Worm (Caenorhabditis elegans) whole organism, L4/young adult: Measurements from ENCODE around the gene srg-50.

ENCODE experiments used
- W03F9.2 ChIP-seq: fragments of 150-350 bp; optimal IDR thresholded peaks from 2 replicates; lab custom pipeline; 2014; ENCODE audit warnings: missing biosample characterization, missing genetic modification characterization
- dao-5 ChIP-seq: sonication (generic microtip); optimal IDR thresholded peaks from 2 replicates; lab custom pipeline; 2016; ENCODE audit warnings: missing genotype, missing genetic modification characterization, moderate library complexity, missing compliant biosample characterization
- him-1 ChIP-seq: sonication (generic microtip); optimal IDR thresholded peaks from 2 replicates; lab custom pipeline; 2016; ENCODE audit warnings: missing genotype, missing genetic modification reagents, missing genetic modification characterization, missing compliant biosample characterization

The srg-50 gene

DNA sequence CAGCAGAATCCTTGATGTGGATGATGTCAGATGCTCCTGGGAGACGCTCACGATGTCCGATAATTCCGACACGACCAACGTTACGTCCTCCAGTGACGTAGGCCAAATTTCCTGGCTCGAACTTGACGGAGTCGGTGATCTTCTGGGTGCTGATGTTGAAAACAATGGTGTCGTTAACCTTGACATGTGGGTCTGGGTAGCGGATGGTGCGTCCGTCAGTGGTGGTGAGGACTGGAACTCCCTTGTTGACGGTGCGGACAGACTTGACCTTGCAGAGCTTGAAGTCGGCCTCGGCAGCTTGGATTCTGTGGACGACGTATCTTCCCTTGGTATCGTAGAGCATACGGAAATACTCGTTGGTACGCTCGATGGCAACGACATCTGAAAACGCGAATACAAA is 9.0 kb upstream of the srg-50 start:
- TF ChIP-seq him-1 (no peak), W03F9.2 (tag; lab: Kevin White, UChicago) (no peak), dao-5 (tag; lab: Kevin White, UChicago) (no peak)

DNA sequence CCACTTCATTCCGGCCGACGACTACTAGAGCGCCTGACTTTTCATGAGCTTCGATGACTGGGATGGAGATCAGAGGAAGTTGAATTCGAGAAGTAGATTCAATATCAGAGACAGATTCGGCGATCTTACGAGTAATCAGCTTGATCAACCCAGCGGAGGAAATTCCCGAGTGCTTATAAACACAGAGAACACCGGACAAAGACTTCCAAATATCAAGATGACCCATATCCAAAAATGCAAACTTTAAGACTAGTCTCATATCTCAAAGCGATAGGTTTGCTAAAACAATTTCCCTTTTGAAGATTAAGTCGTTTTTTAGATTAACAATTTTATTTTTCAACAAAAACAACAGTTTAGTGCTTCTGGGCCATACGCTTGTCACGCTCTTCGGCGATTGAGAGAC is 8.4 kb upstream of the srg-50 start, which contains the start of gene Y43B11AR.3:
TSS of gene Y43B11AR.3 (minus strand) at position 335 of the 403 bp plus-strand sequence.
- TF ChIP-seq dao-5 (tag; lab: Kevin White, UChicago) (peak; percentile 62), W03F9.2 (tag; lab: Kevin White, UChicago) (peak; percentile 3), him-1 (no peak)

DNA sequence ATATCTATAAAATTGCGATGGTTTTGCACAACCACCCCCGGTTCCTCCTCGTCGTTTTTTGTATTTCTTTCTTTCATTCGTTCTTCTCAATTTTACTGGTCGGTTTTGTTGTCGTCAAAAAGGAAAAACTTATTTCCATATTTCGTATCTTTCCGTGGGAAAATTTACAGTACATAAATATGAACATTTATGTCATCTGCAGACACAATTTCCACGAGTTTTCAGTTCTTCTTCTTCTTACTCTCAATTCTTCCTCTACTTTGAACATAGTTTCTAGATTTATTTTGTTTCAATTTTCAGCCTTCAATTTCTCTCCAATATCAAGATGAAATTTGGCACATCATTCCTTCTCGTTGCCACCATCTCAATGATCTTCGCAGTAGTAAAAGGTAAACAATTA is 6.3 kb upstream of the srg-50 start, which contains the start of gene Y43B11AR.1:
TSS of gene Y43B11AR.1 (plus strand) at position 301 of the 400 bp plus-strand sequence.
- TF ChIP-seq W03F9.2 (tag; lab: Kevin White, UChicago) (no peak), dao-5 (tag; lab: Kevin White, UChicago) (no peak), him-1 (no peak)

DNA sequence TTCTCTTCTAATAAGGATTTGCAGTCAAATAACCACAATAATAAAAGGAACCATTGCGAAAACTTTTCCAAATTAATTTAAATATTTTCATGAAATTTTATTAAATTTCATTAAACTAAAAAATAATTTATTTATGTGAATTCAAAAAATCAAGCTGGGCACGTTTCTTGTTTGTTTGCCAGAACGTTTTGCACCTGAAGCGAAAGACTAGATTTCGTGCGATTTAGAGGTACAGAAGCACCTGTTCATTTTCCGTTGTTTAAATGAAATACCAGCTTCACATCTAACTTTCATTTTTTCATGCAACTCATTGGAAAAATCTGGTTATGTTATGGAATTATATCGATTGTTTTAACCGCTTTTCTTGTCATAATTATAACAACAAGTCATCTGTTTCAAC is 2.9 kb downstream of the srg-50 start, which contains the start of gene srg-48:
TSS of gene srg-48 (plus strand) at position 301 of the 400 bp plus-strand sequence.
- TF ChIP-seq dao-5 (tag; lab: Kevin White, UChicago): no peak

DNA sequence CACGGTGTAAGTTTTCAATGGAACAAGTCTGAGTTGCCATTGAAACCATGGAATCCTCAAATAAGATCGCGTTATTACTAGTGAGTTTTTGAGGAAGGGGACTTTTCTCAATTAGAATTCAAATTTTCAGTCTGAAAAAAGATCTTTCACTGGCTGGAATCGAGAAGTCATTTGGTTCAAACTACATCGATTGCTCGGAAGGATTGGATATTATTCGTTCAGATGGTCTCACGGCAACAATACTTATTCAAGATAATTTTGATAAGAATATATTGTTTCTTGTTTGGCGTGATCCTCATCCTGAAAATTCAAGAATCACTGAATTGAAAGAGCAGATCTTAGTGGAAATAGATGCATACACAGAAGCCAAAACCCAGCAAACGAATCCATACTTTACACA is 7.5 kb downstream of the srg-50 start:
- TF ChIP-seq him-1: no peak
- no peak for TF ChIP-seq W03F9.2 (tag; lab: Kevin White, UChicago)
- TF ChIP-seq dao-5 (tag; lab: Kevin White, UChicago): no peak

DNA sequence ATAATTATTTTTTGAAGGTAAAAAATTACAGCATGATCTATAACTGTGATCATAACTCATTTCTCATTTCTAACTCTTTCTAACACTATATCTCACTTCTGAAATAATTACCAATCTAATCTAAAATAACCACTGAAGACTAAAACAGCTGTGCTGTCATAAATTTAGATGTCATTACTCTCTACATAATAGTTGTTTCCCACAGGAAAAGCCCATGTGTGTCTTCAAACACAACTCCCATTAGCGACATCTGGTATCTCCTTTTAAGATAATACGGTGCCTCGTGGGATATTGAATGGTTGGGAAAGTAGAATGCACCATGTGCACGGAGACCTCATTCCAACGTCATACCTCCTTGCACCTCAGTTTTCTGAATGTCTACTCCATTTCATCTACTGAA is 9.9 kb downstream of the srg-50 start, which contains the start of gene Y43B11AL.1:
TSS of gene Y43B11AL.1 (plus strand) at position 301 of the 400 bp plus-strand sequence.
- TF ChIP-seq him-1 (no peak), dao-5 (tag; lab: Kevin White, UChicago) (no peak), W03F9.2 (tag; lab: Kevin White, UChicago) (no peak)

DNA sequence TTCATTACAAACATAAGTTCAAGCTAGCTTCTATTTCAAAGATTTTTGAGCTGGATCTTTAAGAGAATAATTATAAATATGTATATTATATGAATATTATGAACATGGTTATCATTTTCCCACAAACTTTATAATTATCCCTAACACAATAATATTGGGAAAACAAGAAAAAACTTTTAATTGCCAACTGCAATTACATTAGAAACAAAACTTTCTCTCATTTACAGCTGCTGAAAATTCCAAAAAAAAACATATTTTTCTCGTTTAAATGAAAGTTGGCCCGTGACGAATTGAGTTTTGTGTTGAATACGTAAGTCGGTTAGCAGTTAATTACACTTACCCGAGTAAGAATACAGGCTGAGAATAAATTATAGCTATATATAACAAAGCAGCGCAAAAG is 12.3 kb downstream of the srg-50 start:
- no peak for TF ChIP-seq him-1
- no peak for TF ChIP-seq W03F9.2 (tag; lab: Kevin White, UChicago)
- no peak for TF ChIP-seq dao-5 (tag; lab: Kevin White, UChicago)

DNA sequence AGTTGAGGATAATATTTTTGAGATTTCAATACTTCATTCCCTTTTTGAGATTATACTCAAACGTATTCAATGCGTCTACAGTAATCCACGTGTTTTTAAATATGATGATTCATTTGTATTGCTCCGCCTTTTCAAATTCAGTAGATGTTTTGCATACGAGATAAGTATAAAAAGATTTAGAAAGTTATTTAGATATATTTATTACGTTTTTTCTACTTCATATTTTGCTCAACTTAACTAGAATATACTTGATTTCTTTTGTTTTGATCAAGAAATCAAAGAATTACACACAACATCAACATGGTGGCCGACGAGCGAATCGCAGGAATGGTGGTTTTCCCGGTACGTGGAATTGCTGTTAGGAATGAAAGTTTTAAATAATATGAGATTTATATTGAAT is 17.3 kb downstream of the srg-50 start, which contains the start of gene srx-50:
TSS of gene srx-50 (plus strand) at position 301 of the 400 bp plus-strand sequence.
- TF ChIP-seq him-1 (no peak), dao-5 (tag; lab: Kevin White, UChicago) (no peak), W03F9.2 (tag; lab: Kevin White, UChicago) (no peak)

DNA sequence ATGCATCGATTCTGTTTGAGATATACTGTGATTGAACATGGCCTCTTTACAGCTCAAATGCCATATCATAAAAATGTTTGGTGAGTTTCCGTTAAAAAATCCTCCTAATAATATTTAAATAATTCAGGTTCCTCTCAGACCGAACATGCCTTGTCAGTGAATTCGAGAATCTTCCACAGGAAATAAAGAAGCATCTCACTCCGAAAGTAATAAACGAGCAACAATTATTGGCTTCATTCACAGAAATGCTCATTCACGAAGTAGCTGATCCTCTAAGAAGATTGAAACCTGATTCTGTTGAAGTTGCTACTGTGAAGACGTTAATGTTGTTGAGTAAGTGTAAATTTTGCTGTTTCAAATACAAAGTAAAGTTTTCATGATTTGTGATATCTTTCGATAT is 22.8 kb downstream of the srg-50 start:
- TF ChIP-seq him-1 (no peak), W03F9.2 (tag; lab: Kevin White, UChicago) (no peak), dao-5 (tag; lab: Kevin White, UChicago) (no peak)

DNA sequence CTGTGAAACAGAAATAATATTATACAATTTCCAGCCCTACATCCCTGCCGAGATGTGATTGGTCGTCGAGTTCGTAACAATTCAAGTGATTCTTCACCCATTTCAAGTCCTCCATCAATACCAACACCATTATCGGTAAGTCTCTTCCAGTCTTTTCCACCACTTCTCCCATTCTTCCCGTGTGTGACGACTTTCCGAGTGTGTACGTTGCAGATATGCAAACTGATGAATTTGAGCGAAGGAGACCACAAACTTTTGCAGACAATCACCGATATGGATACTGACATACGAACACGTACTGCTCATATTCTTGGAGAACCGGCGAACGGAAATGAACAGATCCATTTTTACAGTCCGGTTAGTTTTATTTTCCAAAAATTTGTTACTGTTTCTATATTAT is 23.4 kb downstream of the srg-50 start:
- no peak for TF ChIP-seq him-1
- TF ChIP-seq dao-5 (tag; lab: Kevin White, UChicago): no peak

DNA sequence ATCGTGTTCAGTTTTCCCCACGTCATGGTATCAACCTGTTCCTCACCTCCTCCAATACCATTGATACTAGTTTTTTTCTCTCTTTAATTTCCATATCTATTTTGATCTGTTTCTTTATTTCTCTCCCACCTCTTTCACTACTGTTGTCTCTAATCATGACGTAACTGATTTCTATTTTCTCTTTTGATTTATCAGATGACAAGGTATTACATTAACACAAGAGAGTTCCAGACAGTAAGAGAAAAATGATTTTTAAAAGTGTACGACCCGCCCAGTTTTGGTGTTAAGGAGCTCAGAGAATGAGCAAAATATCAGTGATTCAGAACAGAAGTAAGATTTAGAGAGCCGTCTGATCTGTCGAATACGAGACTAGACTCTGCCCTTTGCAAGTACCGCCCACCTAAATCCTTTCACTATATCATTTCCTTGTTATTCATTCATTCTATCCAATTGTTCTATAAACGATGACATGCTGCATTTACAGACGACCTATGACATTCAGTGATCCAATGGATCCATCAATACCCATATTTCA is 25.2 kb downstream of the srg-50 start, which contains the start of gene nhr-105:
TSS of gene nhr-105 (plus strand) at position 485 of the 535 bp plus-strand sequence.
- TF ChIP-seq him-1: no peak
- no peak for TF ChIP-seq dao-5 (tag; lab: Kevin White, UChicago)
- TF ChIP-seq W03F9.2 (tag; lab: Kevin White, UChicago): no peak

DNA sequence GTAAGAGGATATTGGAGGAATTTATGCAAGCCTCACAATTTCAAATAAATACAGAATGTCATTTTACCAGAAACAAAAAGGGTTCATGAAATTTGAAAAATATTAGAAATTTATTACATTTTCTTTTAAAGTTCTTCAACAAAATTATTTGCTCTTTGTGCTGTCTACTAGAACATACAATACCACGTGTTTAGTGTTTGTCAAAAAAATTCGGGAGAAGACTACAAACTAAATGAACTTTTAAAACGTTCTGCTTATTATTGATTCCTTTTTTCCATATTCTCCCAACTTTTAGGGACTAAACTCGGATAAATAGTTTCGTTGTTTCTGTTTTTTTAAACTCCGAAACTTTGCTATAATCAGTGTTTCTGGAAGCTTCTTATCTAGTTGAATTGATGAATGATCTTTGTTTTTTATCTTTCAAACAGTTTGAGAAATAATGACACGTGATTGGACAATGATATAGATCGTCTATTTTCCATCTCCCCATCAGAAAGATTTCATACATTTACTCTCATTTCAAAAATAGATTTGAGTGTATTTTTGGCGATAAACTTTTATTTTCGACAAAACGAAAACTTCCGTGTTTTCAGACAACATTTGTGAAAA is 26.2 kb downstream of the srg-50 start:
- TF ChIP-seq W03F9.2 (tag; lab: Kevin White, UChicago) (no peak), dao-5 (tag; lab: Kevin White, UChicago) (no peak), him-1 (no peak)

DNA sequence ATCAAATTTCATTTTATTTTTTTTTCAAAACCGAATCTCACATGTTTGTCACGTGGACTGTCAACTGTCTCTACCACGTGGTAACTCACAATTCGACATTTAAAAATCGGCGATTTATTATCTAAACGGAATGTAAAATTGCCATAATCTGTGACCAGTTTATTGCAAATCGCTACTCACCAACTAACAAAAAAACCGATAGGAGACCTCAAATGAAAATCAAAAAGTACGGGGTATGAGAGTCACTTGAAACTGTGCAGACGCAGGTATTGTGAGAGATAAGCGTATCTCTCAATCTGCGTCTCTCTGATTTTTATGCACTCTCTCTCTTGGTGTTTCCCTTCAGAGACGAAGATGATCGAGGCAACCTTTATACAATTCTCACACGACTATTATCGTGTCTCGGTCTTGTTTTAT is 27.2 kb downstream of the srg-50 start:
- TF ChIP-seq him-1: no peak
- TF ChIP-seq dao-5 (tag; lab: Kevin White, UChicago): no peak
- TF ChIP-seq W03F9.2 (tag; lab: Kevin White, UChicago): no peak

DNA sequence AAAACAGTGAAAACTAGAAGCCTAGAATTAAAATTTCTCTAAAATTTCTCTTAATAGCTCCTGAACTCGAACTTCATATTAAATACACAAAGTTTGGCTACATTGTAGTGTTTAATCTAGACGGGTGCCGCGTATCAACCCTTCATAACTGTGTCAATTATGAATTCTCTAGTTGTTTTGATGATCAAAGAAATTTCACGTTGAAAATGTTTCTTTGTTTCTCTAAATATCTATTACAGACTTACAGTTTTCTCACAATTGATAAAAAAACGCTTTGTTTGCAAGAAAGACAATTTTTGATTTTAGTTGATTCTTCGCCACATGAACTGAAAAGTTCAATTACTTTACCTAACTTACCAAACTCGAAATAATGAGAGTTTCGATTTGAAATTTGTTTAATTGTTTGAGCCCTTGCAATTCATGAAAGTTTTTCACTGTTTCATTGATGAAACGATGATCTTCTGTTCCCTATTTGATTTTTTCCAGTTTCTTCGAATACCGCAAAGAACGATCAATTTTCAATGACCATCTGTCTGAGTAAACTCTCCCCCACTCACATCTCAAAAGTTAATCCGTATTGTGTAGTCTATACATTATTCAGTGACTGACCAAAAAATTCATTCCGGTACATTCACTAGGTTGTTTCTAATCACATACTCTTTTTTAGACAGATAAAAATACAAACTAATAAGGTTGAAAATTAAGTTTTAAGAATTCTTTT is 28.2 kb downstream of the srg-50 start:
- TF ChIP-seq him-1: no peak
- TF ChIP-seq dao-5 (tag; lab: Kevin White, UChicago): no peak
- no peak for TF ChIP-seq W03F9.2 (tag; lab: Kevin White, UChicago)
